Fruit fly (Drosophila melanogaster): ENCODE results near the gene CG3726.

DNA sequence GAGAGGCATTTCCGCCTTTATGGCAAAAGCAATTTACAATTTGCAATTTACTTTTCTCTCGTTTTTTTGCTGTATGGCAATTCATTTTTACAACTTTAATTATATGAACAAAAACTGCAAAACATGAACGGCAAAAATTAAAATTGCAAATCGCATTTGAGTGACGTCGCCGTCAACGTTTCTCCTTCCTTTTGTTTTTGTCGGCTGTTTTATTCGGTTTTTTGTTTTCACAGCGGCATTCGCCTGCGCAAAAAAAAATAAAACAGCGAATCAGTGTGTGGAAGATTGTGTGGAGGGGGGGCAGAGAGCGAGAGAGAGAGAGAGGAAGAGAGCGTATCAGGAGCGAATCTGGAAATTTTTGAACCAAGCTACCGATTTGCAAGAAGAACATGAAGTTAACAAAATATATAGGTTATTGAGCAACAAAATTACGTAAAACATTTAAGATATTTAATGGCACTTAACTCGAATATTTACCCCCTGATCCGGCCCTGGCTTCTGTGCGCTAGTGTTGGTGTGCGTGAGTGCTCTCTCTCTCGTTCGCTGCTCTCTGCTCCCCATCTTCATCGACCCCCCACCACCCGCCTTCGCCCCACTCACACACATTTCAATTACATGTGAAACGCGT is 1.7 kb downstream of the CG3726 start:
- TF ChIP-seq Blimp-1 (GFP tag; optimal IDR thresholded peaks at IDR 0.05) (peak; percentile 96), Sox15 (GFP tag; optimal IDR thresholded peaks at IDR 0.05) (peak; percentile 99), svp (GFP tag) (peak; percentile 100), Sox102F (GFP tag; optimal IDR thresholded peaks at IDR 0.05) (peak; percentile 99), CG9139 (GFP tag; optimal IDR thresholded peaks at IDR 0.05) (peak; percentile 99), spab (GFP tag; optimal IDR thresholded peaks at IDR 0.05) (peak; percentile 99), Eip78C (GFP tag) (peak; percentile 100), acj6 (GFP tag; optimal IDR thresholded peaks at IDR 0.05) (peak; percentile 100), fd85E (GFP tag; optimal IDR thresholded peaks at IDR 0.05) (peak; percentile 98), CG16779 (tag; optimal IDR thresholded peaks at IDR 0.05) (peak; percentile 99)

Data from whole organism, prepupa.